Fruit fly (Drosophila melanogaster): ENCODE data around the gene CG5377.

dm6 chr3R:22464611-22465113 lies 3.3 kb downstream of the CG5377 start, which contains the start of gene CG7054:
- TF ChIP-seq CG32264 (GFP tag; optimal IDR thresholded peaks at IDR 0.05): no peak
- no peak for TF ChIP-seq OdsH (GFP tag; optimal IDR thresholded peaks at IDR 0.05)
